Worm (Caenorhabditis elegans) whole organism, L4 larva: ENCODE measurements around the gene acdh-13.

ENCODE experiments used
- F37D6.2 ChIP-seq: sonication (generic microtip); optimal IDR thresholded peaks from 2 replicates; lab custom pipeline; 2016; ENCODE audit warnings: mild to moderate bottlenecking, missing genetic modification characterization, missing compliant biosample characterization
- ceh-82 ChIP-seq: sonication (generic microtip); optimal IDR thresholded peaks from 2 replicates; lab custom pipeline; 2017; ENCODE audit warnings: missing biosample characterization, missing genetic modification characterization
- jun-1 ChIP-seq: fragments of 150-350 bp; optimal IDR thresholded peaks from 2 replicates; lab custom pipeline; 2014; ENCODE audit warnings: missing biosample characterization, missing genetic modification reagents, missing genetic modification characterization
- mdl-1 ChIP-seq, 2 experiments: fragments of 150-350 bp in 1 of 2; sonication (generic microtip) in 1 of 2; optimal IDR thresholded peaks; 2 replicates each; lab custom pipeline; 2014 to 2017; ENCODE audit warnings: missing biosample characterization in 2 of 2, missing genetic modification characterization in 2 of 2
- nhr-10 ChIP-seq: fragments of 150-350 bp; optimal IDR thresholded peaks from 2 replicates; lab custom pipeline; 2014; ENCODE audit warnings: missing biosample characterization, missing genetic modification characterization
- nhr-11 ChIP-seq: fragments of 150-350 bp; optimal IDR thresholded peaks from 2 replicates; lab custom pipeline; 2014; ENCODE audit warnings: missing biosample characterization, missing genetic modification characterization
- nhr-77 ChIP-seq: fragments of 150-350 bp; optimal IDR thresholded peaks from 2 replicates; lab custom pipeline; 2014; ENCODE audit warnings: missing biosample characterization, missing genetic modification characterization
- tag-97 ChIP-seq: fragments of 200-800 bp; sonication (Bioruptor generic); IDR thresholded peaks from 2 replicates; pipeline ENCODE4 v1.3.6; 2022; ENCODE audit warnings: missing genetic modification characterization, missing compliant biosample characterization
- unc-62 ChIP-seq, 3 experiments: fragments of 150-350 bp in 1 of 3; sonication (generic microtip); optimal IDR thresholded peaks in 2 of 3; peaks in 1 of 3; 1 replicate in 1 of 3; 2 replicates in 2 of 3; lab custom pipeline; 2014 to 2017; ENCODE audit warnings: missing biosample characterization in 3 of 3, missing genetic modification characterization in 3 of 3, missing genetic modification reagents in 3 of 3, missing genotype in 1 of 3

- TF ChIP-seq F37D6.2 (tag; lab: Kevin White, UChicago) (no peak), mdl-1 (tag; optimal IDR thresholded peaks at IDR 0.05; lab: Kevin White, UChicago) (no peak), tag-97 (no peak), jun-1 (tag; lab: Kevin White, UChicago) (no peak), ceh-82 (no peak), nhr-11 (no peak), nhr-77 (no peak), unc-62 (GFP tag; optimal IDR thresholded peaks at IDR 0.05 in 1 of 2; lab: Kevin White, UChicago) (no peak), unc-62 (tag; optimal IDR thresholded peaks at IDR 0.05; lab: Kevin White, UChicago) (no peak), nhr-10 (tag; lab: Kevin White, UChicago) (no peak)
Measured at ce11 chrIV:8479346-8479745, 19.3 kb downstream of the acdh-13 start, which contains the start of gene hlh-12.
